Worm (Caenorhabditis elegans) whole organism, L1 larva: ENCODE results near the gene pro-1.

ENCODE experiments used
- aha-1 ChIP-seq: fragments of 150-350 bp; optimal IDR thresholded peaks from 2 replicates; lab custom pipeline; 2014; ENCODE audit warnings: missing biosample characterization, missing genetic modification characterization
- ama-1 ChIP-seq: fragments of 150-350 bp; optimal IDR thresholded peaks from 2 replicates; lab custom pipeline; 2014
- ceh-63 ChIP-seq: fragments of 200-800 bp; sonication (Bioruptor generic); optimal IDR thresholded peaks from 2 replicates; lab custom pipeline; 2018; ENCODE audit warnings: mild to moderate bottlenecking, missing genetic modification characterization, missing compliant biosample characterization
- ceh-90 ChIP-seq: sonication (generic microtip); optimal IDR thresholded peaks from 2 replicates; lab custom pipeline; 2016; ENCODE audit warnings: missing genetic modification characterization, missing compliant biosample characterization
- ces-1 ChIP-seq: fragments of 150-350 bp; optimal IDR thresholded peaks from 2 replicates; lab custom pipeline; 2014; ENCODE audit warnings: missing biosample characterization, missing genetic modification reagents, missing genetic modification characterization
- efl-3 ChIP-seq: fragments of 200-800 bp; sonication (Bioruptor generic); optimal IDR thresholded peaks from 2 replicates; lab custom pipeline; 2018; ENCODE audit warnings: mild to moderate bottlenecking, missing genetic modification characterization, missing compliant biosample characterization
- egl-13 ChIP-seq: sonication (generic microtip); optimal IDR thresholded peaks from 2 replicates; lab custom pipeline; 2016; ENCODE audit warnings: missing genotype, missing genetic modification reagents, missing genetic modification characterization, missing compliant biosample characterization
- egl-27 ChIP-seq, 2 experiments: fragments of 150-350 bp in 1 of 2; sonication (generic microtip); optimal IDR thresholded peaks; 3 replicates each; lab custom pipeline; 2017 to 2018; ENCODE audit warnings: missing biosample characterization in 2 of 2, missing genetic modification characterization in 2 of 2, missing genetic modification reagents in 2 of 2
- elt-2 ChIP-seq: sonication (generic microtip); optimal IDR thresholded peaks from 2 replicates; lab custom pipeline; 2016; ENCODE audit warnings: missing genetic modification characterization, mild to moderate bottlenecking, inconsistent platforms, missing compliant biosample characterization, missing genetic modification reagents
- elt-3 ChIP-seq, 6 experiments: fragments of 150-350 bp in 1 of 6; sonication (generic microtip); optimal IDR thresholded peaks; 2 replicates each; lab custom pipeline; 2017 to 2018; ENCODE audit warnings: missing biosample characterization in 6 of 6, missing genetic modification characterization in 6 of 6, inconsistent platforms in 1 of 6
- ets-5 ChIP-seq: fragments of 200-800 bp; sonication (Bioruptor generic); IDR thresholded peaks from 2 replicates; pipeline ENCODE4 v1.3.6; 2022; ENCODE audit warnings: missing genetic modification characterization, missing compliant biosample characterization
- fkh-10 ChIP-seq: sonication (generic microtip); optimal IDR thresholded peaks from 2 replicates; lab custom pipeline; 2017; ENCODE audit warnings: missing biosample characterization, missing genetic modification reagents, missing genetic modification characterization
- fos-1 ChIP-seq: fragments of 150-350 bp; optimal IDR thresholded peaks from 2 replicates; lab custom pipeline; 2014; ENCODE audit warnings: missing biosample characterization, missing genetic modification characterization
- grh-1 ChIP-seq: fragments of 200-800 bp; sonication (Bioruptor generic); IDR thresholded peaks from 2 replicates; pipeline ENCODE4 v1.3.6; 2022; ENCODE audit warnings: missing genetic modification reagents, missing genetic modification characterization, missing compliant biosample characterization
- hlh-4 ChIP-seq: sonication (generic microtip); optimal IDR thresholded peaks from 2 replicates; lab custom pipeline; 2016; ENCODE audit warnings: mild to moderate bottlenecking, missing genetic modification characterization, missing compliant biosample characterization
- jun-1 ChIP-seq: fragments of 150-350 bp; optimal IDR thresholded peaks from 2 replicates; lab custom pipeline; 2014; ENCODE audit warnings: missing biosample characterization, missing genetic modification reagents, missing genetic modification characterization
- lin-13 ChIP-seq: fragments of 150-350 bp; optimal IDR thresholded peaks from 2 replicates; lab custom pipeline; 2014; ENCODE audit warnings: missing biosample characterization, missing genetic modification reagents, missing genetic modification characterization
- lin-14 ChIP-seq: fragments of 200-800 bp; sonication (Bioruptor generic); optimal IDR thresholded peaks from 2 replicates; lab custom pipeline; 2018; ENCODE audit warnings: mild to moderate bottlenecking, missing genetic modification characterization, moderate library complexity, missing compliant biosample characterization
- lin-15B ChIP-seq: fragments of 150-350 bp; sonication (generic microtip); optimal IDR thresholded peaks from 3 replicates; lab custom pipeline; 2014; ENCODE audit warnings: missing biosample characterization, missing genetic modification characterization
- lin-39 ChIP-seq: fragments of 150-350 bp; optimal IDR thresholded peaks from 2 replicates; lab custom pipeline; 2014; ENCODE audit warnings: missing biosample characterization, missing genetic modification reagents, missing genetic modification characterization
- mdl-1 ChIP-seq, 2 experiments: fragments of 150-350 bp; optimal IDR thresholded peaks; 2 replicates each; lab custom pipeline; 2014 to 2017; ENCODE audit warnings: missing biosample characterization in 2 of 2, missing genetic modification characterization in 2 of 2, inconsistent platforms in 1 of 2
- mef-2 ChIP-seq: fragments of 150-350 bp; optimal IDR thresholded peaks from 2 replicates; lab custom pipeline; 2014; ENCODE audit warnings: missing biosample characterization, missing genetic modification characterization
- nhr-12 ChIP-seq: sonication (generic microtip); optimal IDR thresholded peaks from 2 replicates; lab custom pipeline; 2017; ENCODE audit warnings: missing biosample characterization, missing genetic modification characterization
- nhr-237 ChIP-seq: fragments of 150-350 bp; optimal IDR thresholded peaks from 2 replicates; lab custom pipeline; 2014; ENCODE audit warnings: missing biosample characterization, missing genetic modification characterization
- nhr-28 ChIP-seq: fragments of 150-350 bp; optimal IDR thresholded peaks from 2 replicates; lab custom pipeline; 2014; ENCODE audit warnings: missing biosample characterization, missing genetic modification characterization
- nhr-47 ChIP-seq: sonication (generic microtip); optimal IDR thresholded peaks from 2 replicates; lab custom pipeline; 2016; ENCODE audit warnings: mild to moderate bottlenecking, missing genetic modification characterization, moderate library complexity, missing compliant biosample characterization
- nhr-71 ChIP-seq: sonication (generic microtip); optimal IDR thresholded peaks from 2 replicates; lab custom pipeline; 2016; ENCODE audit warnings: mild to moderate bottlenecking, missing genetic modification characterization, moderate library complexity, missing compliant biosample characterization
- nhr-76 ChIP-seq: sonication (generic microtip); optimal IDR thresholded peaks from 2 replicates; lab custom pipeline; 2017; ENCODE audit warnings: missing biosample characterization, missing genetic modification characterization
- nhr-77 ChIP-seq: fragments of 150-350 bp; optimal IDR thresholded peaks from 2 replicates; lab custom pipeline; 2014; ENCODE audit warnings: missing biosample characterization, missing genetic modification characterization
- nhr-84 ChIP-seq: sonication (generic microtip); optimal IDR thresholded peaks from 2 replicates; lab custom pipeline; 2017; ENCODE audit warnings: missing biosample characterization, missing genetic modification characterization
- nhr-85 ChIP-seq: sonication (generic microtip); peaks from one replicate; lab custom pipeline; 2016; ENCODE audit warnings: missing genetic modification characterization, inconsistent platforms, missing compliant biosample characterization
- nhr-90 ChIP-seq: sonication (generic microtip); optimal IDR thresholded peaks from 2 replicates; lab custom pipeline; 2016; ENCODE audit warnings: mild to moderate bottlenecking, missing genetic modification characterization, missing compliant biosample characterization; ENCODE audit not compliant: poor library complexity
- pag-3 ChIP-seq: sonication (generic microtip); optimal IDR thresholded peaks from 2 replicates; lab custom pipeline; 2017; ENCODE audit warnings: missing genetic modification characterization, mild to moderate bottlenecking, missing compliant biosample characterization, antibody characterized with exemption, borderline replicate concordance; ENCODE audit not compliant: insufficient read depth
- snpc-4 ChIP-seq: fragments of 150-350 bp; optimal IDR thresholded peaks from 2 replicates; lab custom pipeline; 2014; ENCODE audit warnings: missing biosample characterization, missing genetic modification characterization
- snu-23 ChIP-seq: sonication (generic microtip); optimal IDR thresholded peaks from 2 replicates; lab custom pipeline; 2016; ENCODE audit warnings: missing genetic modification characterization, missing compliant biosample characterization
- sptf-1 ChIP-seq: fragments of 150-350 bp; optimal IDR thresholded peaks from 2 replicates; lab custom pipeline; 2014; ENCODE audit warnings: missing biosample characterization, missing genetic modification characterization
- tbx-2 ChIP-seq: sonication (generic microtip); optimal IDR thresholded peaks from 2 replicates; lab custom pipeline; 2016; ENCODE audit warnings: missing genetic modification characterization, missing compliant biosample characterization
- unc-130 ChIP-seq: fragments of 150-350 bp; optimal IDR thresholded peaks from 2 replicates; lab custom pipeline; 2017; ENCODE audit warnings: missing biosample characterization, missing genetic modification characterization, inconsistent platforms
- unc-62 ChIP-seq: fragments of 150-350 bp; optimal IDR thresholded peaks from 2 replicates; lab custom pipeline; 2014; ENCODE audit warnings: missing biosample characterization, missing genetic modification reagents, missing genetic modification characterization
- unc-86 ChIP-seq: sonication (generic microtip); optimal IDR thresholded peaks from 2 replicates; lab custom pipeline; 2016; ENCODE audit warnings: missing genetic modification characterization, missing compliant biosample characterization
- zag-1 ChIP-seq: fragments of 150-350 bp; optimal IDR thresholded peaks from 2 replicates; lab custom pipeline; 2014; ENCODE audit warnings: missing biosample characterization, missing genetic modification characterization
- zip-4 ChIP-seq: fragments of 200-800 bp; sonication (Bioruptor generic); optimal IDR thresholded peaks from 2 replicates; lab custom pipeline; 2018; ENCODE audit warnings: mild to moderate bottlenecking, missing genetic modification characterization, moderate library complexity, missing compliant biosample characterization

pro-1 gene

ce11 chrII:10515422-10515821 lies 26.4 kb downstream of the pro-1 start (continued):
- TF ChIP-seq nhr-28 (no peak), tbx-2 (tag; lab: Kevin White, UChicago) (no peak), nhr-71 (tag; lab: Kevin White, UChicago) (peak; percentile 19), sptf-1 (tag; lab: Kevin White, UChicago) (no peak), hlh-4 (tag; lab: Kevin White, UChicago) (no peak), nhr-47 (tag; lab: Kevin White, UChicago) (no peak), egl-27 (tag; optimal IDR thresholded peaks at IDR 0.05; lab: Kevin White, UChicago) (no peak), ceh-63 (GFP tag; lab: Kevin White, UChicago) (no peak), unc-86 (tag; lab: Kevin White, UChicago) (no peak), ama-1 (lab: Kevin White, UChicago) (no peak), snu-23 (peak; percentile 11), nhr-76 (tag; lab: Kevin White, UChicago) (no peak), nhr-90 (tag; lab: Kevin White, UChicago) (no peak), nhr-84 (tag; lab: Kevin White, UChicago) (no peak), zip-4 (GFP tag; lab: Kevin White, UChicago) (no peak), lin-39 (tag; lab: Kevin White, UChicago) (no peak), elt-2 (tag; lab: Kevin White, UChicago) (no peak), ces-1 (GFP tag; lab: Kevin White, UChicago) (no peak), elt-3 (tag; optimal IDR thresholded peaks at IDR 0.05; lab: Kevin White, UChicago) (peak in 5 of 6 experiments; percentile 16 to 91 (median 89)), unc-62 (GFP tag; lab: Kevin White, UChicago) (no peak), nhr-85 (tag; lab: Kevin White, UChicago) (peak; percentile 78), lin-13 (GFP tag; lab: Kevin White, UChicago) (no peak), jun-1 (tag; lab: Kevin White, UChicago) (no peak), mdl-1 (tag; optimal IDR thresholded peaks at IDR 0.05; lab: Kevin White, UChicago) (no peak), nhr-12 (tag; lab: Kevin White, UChicago) (no peak), zag-1 (tag; lab: Kevin White, UChicago) (no peak), snpc-4 (tag; lab: Kevin White, UChicago) (no peak), aha-1 (tag; lab: Kevin White, UChicago) (no peak), nhr-237 (tag; lab: Kevin White, UChicago) (no peak), unc-130 (no peak), ets-5 (GFP tag; lab: Robert Waterston, UW) (no peak), lin-14 (peak; percentile 49)

ce11 chrII:10513377-10513776 lies 28.4 kb downstream of the pro-1 start:
- TF ChIP-seq fos-1 (tag; lab: Kevin White, UChicago) (no peak), nhr-12 (tag; lab: Kevin White, UChicago) (no peak), grh-1 (no peak), nhr-84 (tag; lab: Kevin White, UChicago) (no peak), pag-3 (tag; lab: Kevin White, UChicago) (no peak)

DNA sequence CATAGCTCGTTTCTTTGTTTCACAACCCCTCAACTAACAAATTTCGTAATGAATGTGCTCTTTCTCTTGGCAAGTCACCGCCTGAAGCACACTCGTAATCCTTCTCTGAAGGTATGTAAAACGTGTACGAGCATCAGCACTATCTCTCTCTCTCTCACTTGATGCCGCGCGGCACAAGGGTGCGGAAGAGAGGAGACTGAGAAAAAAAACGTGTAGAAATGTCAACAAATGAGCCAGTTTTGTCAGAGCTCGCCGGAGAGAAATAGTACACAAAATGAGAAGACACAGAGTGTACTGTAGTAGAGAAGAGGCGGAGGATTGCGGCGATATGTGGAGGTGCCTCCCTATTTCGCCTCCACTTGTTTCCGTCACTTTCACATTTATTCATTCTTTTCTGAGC lies 31.6 kb downstream of the pro-1 start, which contains the start of gene F59B10.3:
TSS of gene F59B10.3 (plus strand) at position 301 of the 400 bp plus-strand sequence.
- TF ChIP-seq mef-2 (tag; lab: Kevin White, UChicago) (no peak), lin-15B (tag; lab: Kevin White, UChicago) (no peak), efl-3 (GFP tag; lab: Kevin White, UChicago) (no peak), nhr-77 (no peak), ceh-90 (tag; lab: Kevin White, UChicago) (no peak), egl-13 (tag; lab: Kevin White, UChicago) (no peak), fkh-10 (GFP tag; lab: Kevin White, UChicago) (no peak)
